Worm (Caenorhabditis elegans): ENCODE measurements around the gene F23A7.8.

The F23A7.8 gene

DNA sequence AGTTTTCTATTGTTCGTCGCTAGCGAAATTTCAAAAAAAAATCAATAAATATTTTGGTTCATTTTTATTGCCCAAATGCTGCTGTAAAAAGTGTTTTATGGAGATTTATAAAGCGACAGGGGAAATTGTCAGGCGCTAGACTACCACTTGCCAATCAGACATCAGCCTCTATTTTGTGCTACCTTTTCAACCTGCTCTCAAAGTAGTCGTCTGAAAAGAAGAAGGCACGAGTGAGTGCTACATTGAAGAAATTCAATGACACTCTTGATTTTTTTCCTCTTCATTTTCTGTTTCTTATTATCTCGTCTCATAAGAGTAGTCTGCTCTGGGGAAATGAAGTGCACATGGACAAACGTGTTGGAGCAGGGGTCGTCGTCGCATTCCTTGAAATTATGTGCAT lies 7.3 kb upstream of the F23A7.8 start (continued):
- TF ChIP-seq daf-12 (tag; optimal IDR thresholded peaks at IDR 0.05) (no peak), ceh-82 (tag; optimal IDR thresholded peaks at IDR 0.05) (peak; percentile 49), nhr-76 (tag; optimal IDR thresholded peaks at IDR 0.05) (no peak), nhr-67 (tag; optimal IDR thresholded peaks at IDR 0.05) (no peak), eor-1 (tag; optimal IDR thresholded peaks at IDR 0.05) (no peak)

DNA sequence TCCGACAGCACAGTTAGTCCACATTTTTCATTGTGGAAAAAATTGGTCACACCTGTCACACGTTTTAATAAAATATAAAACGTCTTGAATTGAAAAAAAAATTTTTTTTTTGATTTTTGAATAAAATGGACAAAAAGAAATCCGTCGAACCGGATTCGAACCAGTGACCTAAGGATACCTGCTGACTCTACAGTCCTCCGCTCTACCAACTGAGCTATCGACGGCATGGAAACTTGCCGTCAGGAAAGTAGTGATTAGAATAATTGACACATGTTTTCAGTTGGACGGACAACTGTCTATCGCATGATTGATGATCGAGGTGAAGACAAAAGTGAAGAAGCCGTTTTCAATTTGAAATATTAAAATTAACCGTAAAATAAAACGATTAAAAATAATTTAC lies 5.0 kb upstream of the F23A7.8 start:
- no peak for TF ChIP-seq elt-2 (tag; optimal IDR thresholded peaks at IDR 0.05)
- no peak for TF ChIP-seq zag-1 (tag; optimal IDR thresholded peaks at IDR 0.05)
- no peak for TF ChIP-seq ceh-9 (tag; optimal IDR thresholded peaks at IDR 0.05)
- TF ChIP-seq R02D3.7 (tag; optimal IDR thresholded peaks at IDR 0.05), result no peak
- TF ChIP-seq nhr-77 (tag; optimal IDR thresholded peaks at IDR 0.05), result no peak
- no peak for TF ChIP-seq sea-2 (GFP tag; optimal IDR thresholded peaks at IDR 0.05)
- no peak for TF ChIP-seq aly-2 (tag; optimal IDR thresholded peaks at IDR 0.05)
- no peak for TF ChIP-seq snpc-4 (tag; optimal IDR thresholded peaks at IDR 0.05)
- no peak for TF ChIP-seq unc-39 (tag; optimal IDR thresholded peaks at IDR 0.05)
- no peak for TF ChIP-seq pha-4 (tag; optimal IDR thresholded peaks at IDR 0.05)

DNA sequence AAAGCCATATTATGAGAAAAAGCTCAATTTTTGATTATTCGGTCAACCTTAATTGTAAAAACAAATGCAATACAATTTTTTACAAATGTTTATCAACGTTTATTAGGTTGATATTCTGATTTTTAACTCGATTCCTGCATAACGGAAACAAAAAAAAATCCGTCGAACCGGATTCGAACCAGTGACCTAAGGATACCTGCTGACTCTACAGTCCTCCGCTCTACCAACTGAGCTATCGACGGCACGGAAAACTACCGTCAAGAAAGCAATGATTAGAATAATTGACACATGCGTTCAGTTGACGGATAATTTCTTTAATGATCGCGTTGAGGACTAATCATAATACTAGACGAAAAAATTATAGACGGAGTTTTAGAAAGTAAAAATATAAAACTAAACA lies 4.5 kb upstream of the F23A7.8 start:
- no peak for TF ChIP-seq elt-1 (tag; optimal IDR thresholded peaks at IDR 0.05)
- TF ChIP-seq skn-1 (tag; optimal IDR thresholded peaks at IDR 0.05), result no peak
- TF ChIP-seq nhr-12 (tag; optimal IDR thresholded peaks at IDR 0.05), result no peak
- TF ChIP-seq ceh-82 (tag; optimal IDR thresholded peaks at IDR 0.05), result no peak
- TF ChIP-seq nhr-43 (tag; optimal IDR thresholded peaks at IDR 0.05; ENCODE audit: poor library complexity, severe bottlenecking), result no peak
- no peak for TF ChIP-seq lsy-12 (tag; optimal IDR thresholded peaks at IDR 0.05)

DNA sequence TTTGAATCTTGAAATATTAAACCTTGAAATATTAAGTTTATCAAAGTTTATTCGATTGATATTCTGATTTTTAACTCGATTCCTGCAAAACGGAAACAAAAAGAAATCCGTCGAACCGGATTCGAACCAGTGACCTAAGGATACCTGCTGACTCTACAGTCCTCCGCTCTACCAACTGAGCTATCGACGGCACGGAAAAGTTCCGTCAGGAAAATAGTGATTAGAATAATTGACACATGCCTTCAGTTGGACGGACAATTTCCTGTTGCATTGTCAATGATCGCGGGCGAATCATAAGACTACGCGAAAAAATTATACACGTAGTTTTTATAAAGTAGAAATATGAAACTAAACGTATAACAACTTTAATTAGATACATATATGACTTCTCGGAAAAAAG lies 4.1 kb upstream of the F23A7.8 start:
- TF ChIP-seq snpc-4 (tag; optimal IDR thresholded peaks at IDR 0.05), result no peak
- TF ChIP-seq ztf-11 (tag; optimal IDR thresholded peaks at IDR 0.05), result no peak
- no peak for TF ChIP-seq pha-4 (tag; optimal IDR thresholded peaks at IDR 0.05)
- no peak for TF ChIP-seq nhr-11 (tag; optimal IDR thresholded peaks at IDR 0.05)
- no peak for TF ChIP-seq egl-27 (tag; optimal IDR thresholded peaks at IDR 0.05)
- TF ChIP-seq aly-2 (tag; optimal IDR thresholded peaks at IDR 0.05), result no peak
- TF ChIP-seq elt-3 (tag; optimal IDR thresholded peaks at IDR 0.05), result no peak
- TF ChIP-seq skn-1 (tag; optimal IDR thresholded peaks at IDR 0.05), result no peak
- TF ChIP-seq nfya-1 (tag; optimal IDR thresholded peaks at IDR 0.05; ENCODE audit: insufficient read depth), result no peak
- no peak for TF ChIP-seq unc-62 (GFP tag; optimal IDR thresholded peaks at IDR 0.05)
- no peak for TF ChIP-seq egl-5 (tag; optimal IDR thresholded peaks at IDR 0.05)
- TF ChIP-seq daf-12 (tag; optimal IDR thresholded peaks at IDR 0.05), result no peak
- TF ChIP-seq lin-15B (tag; optimal IDR thresholded peaks at IDR 0.05), result no peak
- no peak for TF ChIP-seq nhr-76 (tag; optimal IDR thresholded peaks at IDR 0.05)
- TF ChIP-seq nhr-237 (tag; optimal IDR thresholded peaks at IDR 0.05), result no peak
- no peak for TF ChIP-seq ceh-16 (tag; optimal IDR thresholded peaks at IDR 0.05)
- TF ChIP-seq ceh-82 (tag; optimal IDR thresholded peaks at IDR 0.05), result no peak
- TF ChIP-seq ceh-28 (tag; optimal IDR thresholded peaks at IDR 0.05), result no peak
- no peak for TF ChIP-seq ama-1 (optimal IDR thresholded peaks at IDR 0.05)

DNA sequence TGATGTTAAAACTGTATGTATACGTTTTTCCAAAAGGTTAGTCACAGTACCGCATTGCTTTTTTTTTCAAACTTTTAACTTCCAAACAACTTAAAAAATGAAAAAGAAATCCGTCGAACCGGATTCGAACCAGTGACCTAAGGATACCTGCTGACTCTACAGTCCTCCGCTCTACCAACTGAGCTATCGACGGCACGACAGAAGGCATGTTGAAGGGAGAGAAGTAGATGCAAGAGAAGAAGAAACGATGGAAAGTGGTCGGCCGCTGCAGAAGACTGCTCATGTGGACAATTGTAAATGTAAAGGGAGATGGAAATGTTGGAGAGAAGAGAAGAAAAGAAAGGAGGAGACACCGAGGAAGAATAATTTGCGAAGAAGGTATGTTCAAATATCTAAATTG lies 3.5 kb upstream of the F23A7.8 start:
- TF ChIP-seq nhr-67 (tag; optimal IDR thresholded peaks at IDR 0.05) (peak; percentile 56), nhr-25 (tag; optimal IDR thresholded peaks at IDR 0.05) (peak; percentile 66), snpc-4 (tag; optimal IDR thresholded peaks at IDR 0.05) (peak; percentile 87), mdl-1 (tag; optimal IDR thresholded peaks at IDR 0.05) (peak; percentile 3), lin-39 (tag; optimal IDR thresholded peaks at IDR 0.05) (peak; percentile 65), tbx-2 (tag; optimal IDR thresholded peaks at IDR 0.05) (peak; percentile 93), skn-1 (tag; optimal IDR thresholded peaks at IDR 0.05) (peak; percentile 68), egl-27 (tag; optimal IDR thresholded peaks at IDR 0.05) (no peak), fos-1 (tag; optimal IDR thresholded peaks at IDR 0.05) (peak; percentile 52), fkh-2 (tag; optimal IDR thresholded peaks at IDR 0.05) (no peak), ceh-28 (tag; optimal IDR thresholded peaks at IDR 0.05) (peak; percentile 75), hmg-11 (tag; optimal IDR thresholded peaks at IDR 0.05) (peak; percentile 93), elt-2 (tag; optimal IDR thresholded peaks at IDR 0.05) (peak; percentile 48), unc-39 (tag; optimal IDR thresholded peaks at IDR 0.05) (no peak), ama-1 (optimal IDR thresholded peaks at IDR 0.05) (no peak), ceh-16 (tag; optimal IDR thresholded peaks at IDR 0.05) (peak; percentile 54), jun-1 (tag; optimal IDR thresholded peaks at IDR 0.05) (peak; percentile 87), eor-1 (tag; optimal IDR thresholded peaks at IDR 0.05) (peak in 1 of 2 experiments; percentile 49), mml-1 (tag; optimal IDR thresholded peaks at IDR 0.05) (peak; percentile 41), nfya-1 (tag; optimal IDR thresholded peaks at IDR 0.05; ENCODE audit: insufficient read depth) (peak; percentile 73), nhr-12 (tag; optimal IDR thresholded peaks at IDR 0.05) (no peak), pha-4 (tag; optimal IDR thresholded peaks at IDR 0.05) (peak; percentile 67), unc-62 (GFP tag; optimal IDR thresholded peaks at IDR 0.05) (peak; percentile 4), nhr-76 (tag; optimal IDR thresholded peaks at IDR 0.05) (peak; percentile 4), elt-3 (tag; optimal IDR thresholded peaks at IDR 0.05) (peak in 1 of 3 experiments; percentile 86), fkh-10 (GFP tag; optimal IDR thresholded peaks at IDR 0.05) (peak; percentile 2), pqm-1 (tag; optimal IDR thresholded peaks at IDR 0.05) (no peak), egl-5 (tag; optimal IDR thresholded peaks at IDR 0.05) (peak; percentile 58), aly-2 (tag; optimal IDR thresholded peaks at IDR 0.05) (no peak), nhr-237 (tag; optimal IDR thresholded peaks at IDR 0.05) (no peak), zag-1 (tag; optimal IDR thresholded peaks at IDR 0.05) (peak; percentile 12), nhr-11 (tag; optimal IDR thresholded peaks at IDR 0.05) (peak; percentile 13), lin-15B (tag; optimal IDR thresholded peaks at IDR 0.05) (peak; percentile 3)
